Worm (Caenorhabditis elegans) whole organism, late embryonic: ENCODE data around the gene Y32F6A.4.

Source experiments
- F13H6.1 ChIP-seq: sonication (generic microtip); optimal IDR thresholded peaks from 2 replicates; lab custom pipeline; 2016; ENCODE audit warnings: missing genetic modification characterization, missing compliant biosample characterization
- K02D7.2 ChIP-seq: sonication (generic microtip); optimal IDR thresholded peaks from 2 replicates; lab custom pipeline; 2017; ENCODE audit warnings: mild to moderate bottlenecking, missing genetic modification characterization, missing compliant biosample characterization
- K09A11.1 ChIP-seq: sonication (generic microtip); optimal IDR thresholded peaks from 2 replicates; lab custom pipeline; 2017; ENCODE audit warnings: antibody characterized with exemption, mild to moderate bottlenecking, missing genetic modification characterization, missing compliant biosample characterization; ENCODE audit not compliant: insufficient read depth
- Y22D7AL.16 ChIP-seq: sonication (generic microtip); optimal IDR thresholded peaks from 2 replicates; lab custom pipeline; 2016; ENCODE audit warnings: missing genetic modification characterization, missing compliant biosample characterization
- ceh-14 ChIP-seq: sonication (generic microtip); optimal IDR thresholded peaks from 2 replicates; lab custom pipeline; 2016; ENCODE audit warnings: missing genotype, missing genetic modification characterization, missing compliant biosample characterization
- ceh-18 ChIP-seq: sonication (generic microtip); optimal IDR thresholded peaks from 2 replicates; lab custom pipeline; 2016; ENCODE audit warnings: missing genetic modification characterization, missing compliant biosample characterization
- ceh-24 ChIP-seq: sonication (generic microtip); optimal IDR thresholded peaks from 2 replicates; lab custom pipeline; 2016; ENCODE audit warnings: mild to moderate bottlenecking, missing genetic modification characterization, missing compliant biosample characterization
- ceh-31 ChIP-seq: sonication (generic microtip); optimal IDR thresholded peaks from 2 replicates; lab custom pipeline; 2016; ENCODE audit warnings: missing genetic modification characterization, missing compliant biosample characterization
- ceh-45 ChIP-seq: fragments of 200-800 bp; sonication (Bioruptor generic); IDR thresholded peaks from 2 replicates; pipeline ENCODE4 v1.3.6; 2022; ENCODE audit warnings: missing genetic modification reagents, missing genetic modification characterization, missing compliant biosample characterization
- ceh-6 ChIP-seq: fragments of 200-800 bp; sonication (Bioruptor generic); optimal IDR thresholded peaks from 2 replicates; lab custom pipeline; 2018; ENCODE audit warnings: mild to moderate bottlenecking, missing genetic modification characterization, missing compliant biosample characterization
- elt-2 ChIP-seq: sonication (generic microtip); optimal IDR thresholded peaks from 2 replicates; lab custom pipeline; 2016; ENCODE audit warnings: missing genetic modification reagents, missing genetic modification characterization, missing compliant biosample characterization
- elt-4 ChIP-seq: sonication (generic microtip); optimal IDR thresholded peaks from 2 replicates; lab custom pipeline; 2016; ENCODE audit warnings: missing genetic modification characterization, missing compliant biosample characterization
- ets-4 ChIP-seq: sonication (generic microtip); optimal IDR thresholded peaks from 2 replicates; lab custom pipeline; 2016; ENCODE audit warnings: missing genetic modification characterization, missing compliant biosample characterization
- eyg-1 ChIP-seq: sonication (generic microtip); optimal IDR thresholded peaks from 2 replicates; lab custom pipeline; 2016; ENCODE audit warnings: missing genotype, missing genetic modification characterization, missing compliant biosample characterization
- fax-1 ChIP-seq: sonication (generic microtip); optimal IDR thresholded peaks from 2 replicates; lab custom pipeline; 2016; ENCODE audit warnings: missing genotype, missing genetic modification characterization, missing compliant biosample characterization
- fkh-10 ChIP-seq: fragments of 150-350 bp; optimal IDR thresholded peaks from 2 replicates; lab custom pipeline; 2014; ENCODE audit warnings: missing biosample characterization, missing genetic modification reagents, missing genetic modification characterization
- gmeb-2 ChIP-seq: sonication (generic microtip); optimal IDR thresholded peaks from 2 replicates; lab custom pipeline; 2016; ENCODE audit warnings: missing genetic modification characterization, inconsistent platforms, missing compliant biosample characterization
- hlh-15 ChIP-seq: sonication (generic microtip); optimal IDR thresholded peaks from 2 replicates; lab custom pipeline; 2016; ENCODE audit warnings: missing genetic modification characterization, missing compliant biosample characterization
- hlh-8 ChIP-seq: sonication (generic microtip); optimal IDR thresholded peaks from 2 replicates; lab custom pipeline; 2016; ENCODE audit warnings: missing genotype, missing genetic modification characterization, missing compliant biosample characterization
- lin-11 ChIP-seq: fragments of 200-800 bp; sonication (Bioruptor generic); optimal IDR thresholded peaks from 2 replicates; lab custom pipeline; 2018; ENCODE audit warnings: mild to moderate bottlenecking, missing genetic modification characterization, missing compliant biosample characterization
- madf-2 ChIP-seq: sonication (generic microtip); optimal IDR thresholded peaks from 2 replicates; lab custom pipeline; 2017; ENCODE audit warnings: missing genetic modification characterization, missing compliant biosample characterization
- mec-3 ChIP-seq: sonication (generic microtip); optimal IDR thresholded peaks from 2 replicates; lab custom pipeline; 2016; ENCODE audit warnings: borderline replicate concordance, missing genetic modification characterization, missing compliant biosample characterization
- nhr-11 ChIP-seq: fragments of 150-350 bp; optimal IDR thresholded peaks from 2 replicates; lab custom pipeline; 2014; ENCODE audit warnings: missing biosample characterization, missing genetic modification characterization
- nhr-232 ChIP-seq: sonication (generic microtip); optimal IDR thresholded peaks from 2 replicates; lab custom pipeline; 2016; ENCODE audit warnings: missing genetic modification characterization, missing compliant biosample characterization
- npax-4 ChIP-seq: sonication (generic microtip); optimal IDR thresholded peaks from 2 replicates; lab custom pipeline; 2016; ENCODE audit warnings: missing genetic modification characterization, missing compliant biosample characterization
- pat-9 ChIP-seq: fragments of 200-800 bp; sonication (Bioruptor generic); optimal IDR thresholded peaks from 2 replicates; lab custom pipeline; 2018; ENCODE audit warnings: mild to moderate bottlenecking, missing genetic modification characterization, moderate library complexity, missing compliant biosample characterization
- pax-1 ChIP-seq: fragments of 150-350 bp; optimal IDR thresholded peaks from 2 replicates; lab custom pipeline; 2014; ENCODE audit warnings: missing biosample characterization, missing genetic modification characterization
- pqm-1 ChIP-seq: sonication (generic microtip); optimal IDR thresholded peaks from 2 replicates; lab custom pipeline; 2016; ENCODE audit warnings: missing genetic modification characterization, missing compliant biosample characterization
- pros-1 ChIP-seq: fragments of 150-350 bp; optimal IDR thresholded peaks from 2 replicates; lab custom pipeline; 2014; ENCODE audit warnings: missing biosample characterization, missing genetic modification reagents, missing genetic modification characterization
- rnt-1 ChIP-seq: sonication (generic microtip); optimal IDR thresholded peaks from 2 replicates; lab custom pipeline; 2016; ENCODE audit warnings: missing genetic modification characterization, missing compliant biosample characterization
- sdc-2 ChIP-seq: sonication (generic microtip); optimal IDR thresholded peaks from 2 replicates; lab custom pipeline; 2016; ENCODE audit warnings: missing genotype, missing genetic modification characterization, missing compliant biosample characterization
- sox-2 ChIP-seq: fragments of 200-800 bp; sonication (Bioruptor generic); IDR thresholded peaks from 2 replicates; pipeline ENCODE4 v1.3.6; 2022; ENCODE audit warnings: missing genetic modification reagents, missing genetic modification characterization, missing compliant biosample characterization
- syd-9 ChIP-seq: sonication (generic microtip); optimal IDR thresholded peaks from 2 replicates; lab custom pipeline; 2016; ENCODE audit warnings: mild to moderate bottlenecking, missing genetic modification characterization, moderate library complexity, missing compliant biosample characterization
- tbx-2 ChIP-seq: sonication (generic microtip); optimal IDR thresholded peaks from 2 replicates; lab custom pipeline; 2016; ENCODE audit warnings: missing genetic modification characterization, missing compliant biosample characterization
- tbx-7 ChIP-seq: sonication (generic microtip); optimal IDR thresholded peaks from 2 replicates; lab custom pipeline; 2016; ENCODE audit warnings: missing genotype, missing genetic modification characterization, missing compliant biosample characterization
- unc-3 ChIP-seq, 2 experiments: fragments of 200-800 bp in 1 of 2; sonication (Bioruptor generic) in 1 of 2; sonication (generic microtip) in 1 of 2; conservative IDR thresholded peaks in 1 of 2; optimal IDR thresholded peaks in 1 of 2; 2 replicates each; pipeline versions ENCODE4 v1.3.6 to Lab custom; 2016 to 2022; ENCODE audit warnings: missing compliant biosample characterization in 2 of 2, missing genetic modification characterization in 2 of 2, missing genetic modification reagents in 1 of 2
- zip-5 ChIP-seq: sonication (generic microtip); optimal IDR thresholded peaks from 2 replicates; lab custom pipeline; 2016; ENCODE audit warnings: missing genetic modification characterization, missing compliant biosample characterization
- ztf-16 ChIP-seq: sonication (generic microtip); optimal IDR thresholded peaks from 2 replicates; lab custom pipeline; 2017; ENCODE audit warnings: missing genetic modification characterization, missing compliant biosample characterization

Gene Y32F6A.4

DNA sequence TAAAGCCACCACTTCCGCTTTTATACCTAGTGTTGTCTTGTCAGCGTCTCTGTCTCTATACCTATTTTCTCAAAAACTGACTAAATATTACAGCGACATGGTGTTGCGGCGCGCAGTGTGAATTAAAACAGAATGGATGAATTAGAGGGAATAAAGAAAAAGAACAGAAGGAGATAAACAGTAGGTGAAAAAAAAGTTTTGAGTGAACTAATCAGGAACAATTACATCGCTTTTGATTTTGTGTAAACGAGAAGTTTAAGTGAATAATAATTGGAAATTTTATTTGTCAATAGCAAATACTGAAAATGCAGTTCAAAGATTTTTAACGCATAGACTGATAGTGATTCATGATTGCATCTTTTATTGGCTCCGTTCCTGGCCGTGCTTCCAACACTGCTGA lies 8.8 kb downstream of the Y32F6A.4 start, which contains the start of gene col-12:
col-12 (minus strand) TSS at position 101 of the 400 bp plus-strand sequence.
- TF ChIP-seq npax-4 (tag; lab: Kevin White, UChicago) (no peak), pat-9 (no peak), zip-5 (tag; lab: Kevin White, UChicago) (no peak), fax-1 (tag; lab: Kevin White, UChicago) (no peak), sdc-2 (tag; lab: Kevin White, UChicago) (no peak), ztf-16 (tag; lab: Kevin White, UChicago) (no peak), mec-3 (tag; lab: Kevin White, UChicago) (no peak), ceh-45 (GFP tag; lab: Robert Waterston, UW) (no peak), F13H6.1 (no peak), K09A11.1 (no peak), elt-2 (tag; lab: Kevin White, UChicago) (no peak), tbx-7 (tag; lab: Kevin White, UChicago) (no peak), ceh-24 (no peak), ceh-14 (no peak), pros-1 (tag; lab: Kevin White, UChicago) (no peak)
- TF ChIP-seq, all 69 proteins: peak for 0

DNA sequence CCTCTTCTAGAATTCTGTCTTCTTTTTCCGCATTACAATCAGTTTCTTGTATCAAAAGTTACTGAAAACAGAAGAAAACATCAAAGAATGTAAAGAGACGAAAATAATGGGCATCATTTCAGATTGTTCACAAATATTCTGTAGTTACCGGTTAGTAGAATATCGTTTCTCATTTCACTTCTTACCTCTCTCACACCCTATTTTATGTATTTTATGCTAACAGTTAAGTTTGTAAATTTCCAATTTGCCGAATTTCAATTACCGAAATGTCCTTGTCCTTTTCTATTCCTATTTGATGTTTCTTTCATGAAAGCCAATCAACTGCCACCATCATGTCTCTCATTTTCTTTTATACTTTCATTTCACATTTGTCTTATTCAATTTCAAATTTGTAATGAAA lies 10.4 kb downstream of the Y32F6A.4 start:
- TF ChIP-seq K09A11.1 (no peak), Y22D7AL.16 (tag; lab: Kevin White, UChicago) (no peak), hlh-8 (no peak), ets-4 (no peak), ceh-18 (tag; lab: Kevin White, UChicago) (no peak), tbx-2 (no peak), ceh-31 (no peak), ceh-14 (no peak)

DNA sequence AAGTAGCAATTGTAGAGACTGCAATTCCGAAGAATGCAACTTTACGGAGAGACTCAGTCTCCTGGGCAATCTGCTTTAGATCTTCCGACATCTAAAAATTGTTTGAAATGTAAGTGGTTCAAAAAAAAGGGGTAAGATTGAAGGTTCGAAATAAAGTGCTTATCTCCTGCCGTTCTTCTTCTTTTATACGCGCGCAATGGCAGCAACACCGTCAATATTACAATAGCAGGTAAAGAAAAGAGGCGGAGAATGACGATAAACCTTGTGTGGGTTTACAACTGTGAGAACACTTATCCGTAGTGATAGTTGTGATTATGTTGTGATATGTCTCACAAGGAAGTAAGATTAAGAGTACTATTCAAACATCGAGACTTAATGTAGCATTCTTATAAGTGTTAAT lies 12.1 kb downstream of the Y32F6A.4 start, which contains the start of gene col-13:
col-13 (minus strand) TSS at position 101 of the 400 bp plus-strand sequence.
- TF ChIP-seq nhr-11 (tag; lab: Kevin White, UChicago), result no peak
- no peak for TF ChIP-seq pros-1 (tag; lab: Kevin White, UChicago)
- no peak for TF ChIP-seq K02D7.2
- no peak for TF ChIP-seq pax-1
- no peak for TF ChIP-seq rnt-1
- TF ChIP-seq fkh-10 (GFP tag; lab: Kevin White, UChicago), result no peak
- TF ChIP-seq, all 69 proteins: peak for 0

DNA sequence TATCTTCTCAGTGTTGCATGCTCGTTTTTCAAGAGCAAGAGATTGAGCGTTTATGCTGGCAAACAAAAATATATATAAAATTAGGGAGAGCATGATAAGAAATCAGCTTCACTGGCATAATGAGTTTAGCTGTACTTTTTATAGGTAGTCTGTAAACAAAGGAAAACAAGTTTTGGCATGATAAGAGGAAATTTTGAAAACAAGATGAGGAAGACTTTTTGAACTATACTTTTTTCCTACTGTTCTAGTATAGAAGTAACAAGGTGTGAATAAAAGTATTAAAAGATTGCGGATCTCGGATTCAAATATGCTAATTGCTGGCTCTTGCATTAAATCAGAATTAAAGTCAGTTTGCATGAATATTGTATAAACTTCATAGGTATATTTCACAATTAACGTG lies 14.9 kb downstream of the Y32F6A.4 start, which contains the start of gene F15H10.5:
F15H10.5 (minus strand) TSS at position 101 of the 400 bp plus-strand sequence.
- TF ChIP-seq hlh-8 (no peak), syd-9 (tag; lab: Kevin White, UChicago) (no peak), nhr-11 (tag; lab: Kevin White, UChicago) (no peak)

DNA sequence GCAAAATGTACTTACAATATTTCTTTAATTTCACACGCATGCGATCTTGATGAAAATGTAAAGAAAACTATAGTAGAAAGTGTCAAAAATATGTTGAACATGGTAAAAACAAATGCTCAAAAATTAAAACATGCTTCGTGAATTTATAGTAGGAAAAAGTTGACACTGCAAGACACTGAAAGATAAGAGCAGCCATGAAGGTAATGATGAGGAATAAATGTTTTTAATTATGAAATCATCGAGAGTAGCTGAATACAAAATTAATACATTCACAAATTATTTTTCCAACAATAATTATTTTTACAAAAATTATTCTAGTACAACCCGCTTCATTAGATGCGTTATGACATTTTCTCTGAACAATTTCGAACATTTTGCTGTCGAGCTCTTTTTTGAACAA lies 16.9 kb downstream of the Y32F6A.4 start, which contains the start of gene F15H10.10:
F15H10.10 (minus strand) TSS at position 101 of the 400 bp plus-strand sequence.
- TF ChIP-seq pqm-1 (tag; lab: Kevin White, UChicago) (no peak), nhr-232 (no peak), nhr-11 (tag; lab: Kevin White, UChicago) (no peak), ceh-6 (GFP tag; lab: Kevin White, UChicago) (no peak), unc-3 (GFP tag; conservative IDR thresholded peaks at IDR 0.05; lab: Robert Waterston, UW) (no peak), unc-3 (tag; optimal IDR thresholded peaks at IDR 0.05; lab: Kevin White, UChicago) (no peak), lin-11 (tag; lab: Kevin White, UChicago) (no peak), ceh-31 (no peak), hlh-8 (no peak), zip-5 (tag; lab: Kevin White, UChicago) (no peak), elt-4 (tag; lab: Kevin White, UChicago) (no peak), eyg-1 (tag; lab: Kevin White, UChicago) (no peak), gmeb-2 (tag; lab: Kevin White, UChicago) (no peak), hlh-15 (tag; lab: Kevin White, UChicago) (no peak), sox-2 (GFP tag; lab: Robert Waterston, UW) (no peak), madf-2 (tag; lab: Kevin White, UChicago) (no peak)
- TF ChIP-seq, all 69 proteins: peak for 0
